Worm (Caenorhabditis elegans): ENCODE data around the gene magi-1.

DNA sequence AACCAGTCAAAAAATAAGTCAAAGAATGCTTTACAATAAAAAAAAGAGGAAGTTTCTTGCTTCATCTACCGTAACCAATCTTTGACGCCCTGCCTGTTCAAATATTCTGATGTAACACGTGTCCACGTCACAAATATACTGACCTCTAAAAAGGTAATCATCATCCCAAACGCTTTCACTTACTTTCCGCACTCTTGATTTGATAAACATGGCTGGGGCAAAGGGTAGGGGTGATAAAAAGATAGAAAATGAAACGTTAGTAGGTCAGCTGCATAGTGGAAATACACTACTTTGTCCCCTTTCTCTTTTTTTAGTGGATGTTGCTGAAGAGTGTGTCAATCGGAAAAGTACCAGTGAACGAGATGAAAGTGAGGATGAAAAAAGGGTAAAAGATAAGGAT is 14.7 kb upstream of the magi-1 start:
- TF ChIP-seq fkh-2 (tag; optimal IDR thresholded peaks at IDR 0.05) (no peak), lin-15B (tag; optimal IDR thresholded peaks at IDR 0.05) (no peak), ZK546.5 (tag; optimal IDR thresholded peaks at IDR 0.05) (no peak), aly-2 (tag; optimal IDR thresholded peaks at IDR 0.05) (no peak), ama-1 (optimal IDR thresholded peaks at IDR 0.05) (no peak), ztf-11 (tag; optimal IDR thresholded peaks at IDR 0.05) (no peak)

All from whole organism, L3 larva.